Worm (Caenorhabditis elegans): ENCODE results near the gene F14D7.1.

F14D7.1 gene

DNA sequence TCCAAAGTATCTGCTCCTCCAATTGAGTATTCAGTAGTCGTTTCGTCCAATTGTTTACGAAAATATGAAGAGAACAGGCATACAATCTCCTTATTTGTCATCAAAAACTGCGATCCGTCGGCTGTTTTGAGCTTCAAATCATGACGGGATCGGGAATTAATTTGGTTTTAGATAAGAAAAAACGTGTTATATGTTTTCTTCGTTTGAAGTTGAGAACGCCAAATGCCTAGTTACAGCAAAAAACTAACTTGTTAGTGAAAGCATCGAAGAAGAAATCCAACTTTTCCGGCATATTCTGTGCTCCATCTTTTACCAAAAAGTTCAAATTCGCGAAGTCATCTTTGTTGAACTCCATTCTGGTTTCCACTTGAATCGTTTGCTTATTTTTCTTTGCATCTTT is at the start of gene F14D7.1:
TSS of gene F14D7.1 (minus strand) at position 101 of the 400 bp plus-strand sequence.
- TF ChIP-seq lag-1 (GFP tag; IDR thresholded peaks at IDR 0.05): no peak
- no peak for TF ChIP-seq die-1 (tag; optimal IDR thresholded peaks at IDR 0.05)
- no peak for TF ChIP-seq nhr-90 (tag; optimal IDR thresholded peaks at IDR 0.05)
- no peak for TF ChIP-seq egl-18 (GFP tag; IDR thresholded peaks at IDR 0.05)
- no peak for TF ChIP-seq Y56A3A.18 (GFP tag; IDR thresholded peaks at IDR 0.05)
- TF ChIP-seq zfh-2 (GFP tag; conservative IDR thresholded peaks at IDR 0.05): no peak
- no peak for TF ChIP-seq unc-62 (GFP tag; optimal IDR thresholded peaks at IDR 0.05)
- TF ChIP-seq tbp1 (GFP tag; optimal IDR thresholded peaks at IDR 0.05): no peak
- TF ChIP-seq hmg-1.2 (GFP tag; IDR thresholded peaks at IDR 0.05): no peak
- no peak for TF ChIP-seq zim-3 (tag; optimal IDR thresholded peaks at IDR 0.05)
- TF ChIP-seq nhr-27 (tag; optimal IDR thresholded peaks at IDR 0.05): no peak
- no peak for TF ChIP-seq D2030.7 (GFP tag; IDR thresholded peaks at IDR 0.05)
- no peak for TF ChIP-seq ama-1 (optimal IDR thresholded peaks at IDR 0.05)
- TF ChIP-seq ama-1 (GFP tag; optimal IDR thresholded peaks at IDR 0.05): no peak
- TF ChIP-seq F57A8.1 (GFP tag; optimal IDR thresholded peaks at IDR 0.05): no peak
- no peak for TF ChIP-seq egl-44 (GFP tag; IDR thresholded peaks at IDR 0.05)

ce11 chrV:14336655-14337054 is 47.4 kb upstream of the F14D7.1 start, which contains the start of gene srm-6:
Gene srm-6 (plus strand): TSS chrV:14336955.
- no peak for TF ChIP-seq Y56A3A.18 (GFP tag; IDR thresholded peaks at IDR 0.05)
- TF ChIP-seq ceh-91 (GFP tag; IDR thresholded peaks at IDR 0.05): no peak
- TF ChIP-seq snpc-1.3 (tag; optimal IDR thresholded peaks at IDR 0.05; ENCODE audit: insufficient read depth): no peak
- TF ChIP-seq hmg-20 (GFP tag; IDR thresholded peaks at IDR 0.05): no peak
- no peak for TF ChIP-seq mel-28 (tag; optimal IDR thresholded peaks at IDR 0.05; ENCODE audit: borderline replicate concordance)
- TF ChIP-seq hrde-1 (tag; optimal IDR thresholded peaks at IDR 0.05; ENCODE audit: borderline replicate concordance): no peak
- no peak for TF ChIP-seq nhr-120 (GFP tag; IDR thresholded peaks at IDR 0.05)

DNA sequence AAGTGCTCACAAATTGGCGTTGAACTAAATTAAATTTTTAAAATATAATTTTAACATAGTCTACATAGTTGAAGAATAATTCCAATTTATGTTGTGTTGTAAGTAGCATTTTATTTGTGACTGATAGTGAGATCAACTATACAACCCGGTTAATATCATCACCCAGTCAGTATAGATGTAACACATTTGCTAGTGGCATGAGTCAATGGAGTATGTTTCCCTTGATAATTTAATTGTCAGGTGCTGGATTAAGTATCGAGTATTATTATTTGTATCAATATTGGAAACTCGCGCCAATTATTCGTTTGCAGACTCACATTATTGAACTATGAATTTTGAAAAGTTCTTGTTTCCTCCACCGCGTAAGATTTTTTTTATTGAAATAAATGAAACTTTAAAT is 45.6 kb upstream of the F14D7.1 start, which contains the start of gene srm-5:
TSS of gene srm-5 (plus strand) at position 301 of the 400 bp plus-strand sequence.
- TF ChIP-seq snpc-1.3 (tag; optimal IDR thresholded peaks at IDR 0.05; ENCODE audit: insufficient read depth) (no peak), Y56A3A.18 (GFP tag; IDR thresholded peaks at IDR 0.05) (no peak), D2030.7 (GFP tag; IDR thresholded peaks at IDR 0.05) (no peak), dpl-1 (GFP tag; optimal IDR thresholded peaks at IDR 0.05) (no peak), lag-1 (GFP tag; IDR thresholded peaks at IDR 0.05) (no peak), K12H6.12 (tag; optimal IDR thresholded peaks at IDR 0.05) (no peak), snpc-1.1 (tag; optimal IDR thresholded peaks at IDR 0.05; ENCODE audit: insufficient read depth) (no peak), nhr-27 (tag; optimal IDR thresholded peaks at IDR 0.05) (no peak), ztf-18 (tag; optimal IDR thresholded peaks at IDR 0.05) (no peak), ztf-26 (tag; optimal IDR thresholded peaks at IDR 0.05) (no peak), nfya-2 (GFP tag; IDR thresholded peaks at IDR 0.05) (no peak), mel-28 (tag; optimal IDR thresholded peaks at IDR 0.05; ENCODE audit: borderline replicate concordance) (no peak), F57A8.1 (GFP tag; optimal IDR thresholded peaks at IDR 0.05) (no peak), ama-1 (optimal IDR thresholded peaks at IDR 0.05) (no peak), ama-1 (GFP tag; optimal IDR thresholded peaks at IDR 0.05) (no peak), hmg-20 (GFP tag; IDR thresholded peaks at IDR 0.05) (no peak), rec-8 (tag; optimal IDR thresholded peaks at IDR 0.05) (no peak), mcd-1 (GFP tag; IDR thresholded peaks at IDR 0.05) (no peak)

DNA sequence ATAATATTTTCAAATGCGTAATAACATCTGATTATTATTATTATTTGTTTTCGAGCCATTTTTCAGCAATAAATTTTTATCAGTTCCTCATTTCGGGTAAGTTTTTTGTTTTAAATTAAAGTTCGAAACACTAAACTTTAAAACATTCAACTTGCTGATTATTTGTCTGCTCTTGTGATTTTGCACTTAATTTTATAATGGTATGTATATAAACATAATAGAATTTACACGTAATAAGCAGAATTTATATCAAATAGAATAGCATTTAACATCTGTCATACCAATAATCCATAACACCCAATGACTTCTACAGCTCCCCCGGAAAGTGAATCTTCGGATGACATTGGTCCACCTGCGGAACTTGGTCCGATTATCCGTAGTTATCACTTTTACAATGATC is 43.9 kb upstream of the F14D7.1 start, which contains the start of gene srm-4:
TSS of gene srm-4 (plus strand) at position 301 of the 400 bp plus-strand sequence.
- TF ChIP-seq Y67H2A.10 (GFP tag; conservative IDR thresholded peaks at IDR 0.05) (no peak), nhr-90 (tag; optimal IDR thresholded peaks at IDR 0.05) (no peak), attf-3 (GFP tag; conservative IDR thresholded peaks at IDR 0.05) (no peak), snpc-3.4 (tag; optimal IDR thresholded peaks at IDR 0.05) (no peak), rcor-1 (GFP tag; IDR thresholded peaks at IDR 0.05) (no peak), lin-54 (GFP tag; optimal IDR thresholded peaks at IDR 0.05) (no peak), ekl-4 (GFP tag; IDR thresholded peaks at IDR 0.05) (no peak), Y95B8A.8 (GFP tag; IDR thresholded peaks at IDR 0.05) (no peak), nfyb-1 (GFP tag; IDR thresholded peaks at IDR 0.05) (no peak), mcd-1 (GFP tag; IDR thresholded peaks at IDR 0.05) (no peak)
